Fruit fly (Drosophila melanogaster) whole organism, adult: Measurements from ENCODE around the gene Rhp.

Experiments
- CG11617 ChIP-seq: fragments of 200-800 bp; sonication (Bioruptor generic); optimal IDR thresholded peaks from 2 replicates; lab custom pipeline; 2017; ENCODE audit warnings: mild to moderate bottlenecking, missing biosample characterization, missing genetic modification reagents, missing genetic modification characterization
- CG12768 ChIP-seq: fragments of 200-800 bp; sonication (Bioruptor generic); optimal IDR thresholded peaks from 2 replicates; lab custom pipeline; 2017; ENCODE audit warnings: missing biosample characterization, missing genetic modification characterization, mild to moderate bottlenecking, moderate library complexity, missing genetic modification reagents
- CG14711 ChIP-seq: fragments of 200-800 bp; sonication (Bioruptor generic); optimal IDR thresholded peaks from 2 replicates; lab custom pipeline; 2018; ENCODE audit warnings: missing biosample characterization, mild to moderate bottlenecking, missing genetic modification characterization, moderate library complexity
- CG1620 ChIP-seq: fragments of 200-800 bp; sonication (Bioruptor generic); optimal IDR thresholded peaks from 2 replicates; lab custom pipeline; 2016; ENCODE audit warnings: missing biosample characterization, missing genetic modification characterization
- CG33017 ChIP-seq: fragments of 200-800 bp; sonication (Bioruptor generic); optimal IDR thresholded peaks from 2 replicates; lab custom pipeline; 2018; ENCODE audit warnings: missing biosample characterization, mild to moderate bottlenecking, missing genetic modification characterization, moderate library complexity
- CG5204 ChIP-seq: fragments of 200-800 bp; sonication (Bioruptor generic); optimal IDR thresholded peaks from 2 replicates; lab custom pipeline; 2016; ENCODE audit warnings: missing biosample characterization, missing genetic modification characterization
- CG7045 ChIP-seq: fragments of 200-800 bp; sonication (Bioruptor generic); optimal IDR thresholded peaks from 2 replicates; lab custom pipeline; 2017; ENCODE audit warnings: missing biosample characterization, mild to moderate bottlenecking, missing genetic modification characterization
- CG7101 ChIP-seq: fragments of 200-800 bp; sonication (Bioruptor generic); optimal IDR thresholded peaks from 2 replicates; lab custom pipeline; 2018; ENCODE audit warnings: missing biosample characterization, mild to moderate bottlenecking, missing genetic modification characterization, moderate library complexity
- Clk ChIP-seq: fragments of 200-800 bp; sonication (Bioruptor generic); optimal IDR thresholded peaks from 2 replicates; lab custom pipeline; 2017; ENCODE audit warnings: missing biosample characterization, missing genetic modification characterization
- Crg-1 ChIP-seq: fragments of 200-800 bp; sonication (Bioruptor generic); optimal IDR thresholded peaks from 2 replicates; lab custom pipeline; 2016; ENCODE audit warnings: missing biosample characterization, missing genetic modification characterization
- Hr96 ChIP-seq: fragments of 200-800 bp; sonication (Bioruptor generic); optimal IDR thresholded peaks from 2 replicates; lab custom pipeline; 2016; ENCODE audit warnings: missing biosample characterization, missing genetic modification characterization
- Mnt ChIP-seq: fragments of 200-800 bp; sonication (Bioruptor generic); optimal IDR thresholded peaks from 2 replicates; lab custom pipeline; 2016; ENCODE audit warnings: missing biosample characterization, mild to moderate bottlenecking, missing genetic modification characterization
- bab1 ChIP-seq: fragments of 200-800 bp; sonication (Bioruptor generic); optimal IDR thresholded peaks from 3 replicates; lab custom pipeline; 2019; ENCODE audit warnings: missing biosample characterization, mild to moderate bottlenecking, missing genetic modification characterization, moderate library complexity
- cic ChIP-seq: fragments of 200-800 bp; sonication (Bioruptor generic); optimal IDR thresholded peaks from 2 replicates; lab custom pipeline; 2017; ENCODE audit warnings: missing biosample characterization, mild to moderate bottlenecking, missing genetic modification characterization, moderate library complexity
- cnc ChIP-seq, 2 experiments: fragments of >200 bp; optimal IDR thresholded peaks; 2 replicates each; lab custom pipeline; 2017
- kay ChIP-seq: fragments of 200-800 bp; sonication (Bioruptor generic); peaks from one replicate; lab custom pipeline; 2016; ENCODE audit warnings: missing biosample characterization, missing genetic modification characterization, borderline replicate concordance
- ovo ChIP-seq: fragments of 200-800 bp; sonication (Bioruptor generic); optimal IDR thresholded peaks from 2 replicates; lab custom pipeline; 2016; ENCODE audit warnings: missing biosample characterization, missing genetic modification characterization
- pad ChIP-seq: fragments of 200-800 bp; sonication (Bioruptor generic); optimal IDR thresholded peaks from 3 replicates; lab custom pipeline; 2017; ENCODE audit warnings: missing biosample characterization, missing genetic modification characterization, mild to moderate bottlenecking, moderate library complexity, missing genetic modification reagents
- tj ChIP-seq: fragments of 200-800 bp; sonication (Bioruptor generic); optimal IDR thresholded peaks from 3 replicates; lab custom pipeline; 2017; ENCODE audit warnings: missing biosample characterization, mild to moderate bottlenecking, missing genetic modification characterization, moderate library complexity
- toe ChIP-seq: fragments of 200-800 bp; sonication (Bioruptor generic); optimal IDR thresholded peaks from 2 replicates; lab custom pipeline; 2016; ENCODE audit warnings: missing biosample characterization, missing genetic modification characterization

Rhp gene

DNA sequence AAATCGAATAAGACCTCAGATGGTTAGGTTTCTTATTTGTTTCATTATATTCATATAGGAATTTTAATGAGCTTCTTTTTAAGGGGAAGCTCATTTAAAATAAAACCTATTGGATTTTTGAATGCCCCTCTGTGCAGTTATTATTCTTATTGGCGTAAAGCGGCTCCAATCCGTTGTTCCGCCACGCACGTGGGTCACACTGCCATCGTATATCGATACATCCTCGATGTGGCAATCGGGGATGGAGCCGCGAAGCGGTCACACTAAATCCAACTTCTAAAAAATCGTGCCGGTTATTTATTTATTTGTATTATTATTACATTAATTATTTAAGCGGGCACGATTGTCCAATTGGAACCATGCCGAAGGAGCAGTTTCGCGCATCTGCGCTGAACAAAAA lies 26.0 kb upstream of the Rhp start, which contains the start of gene Polr3A:
Gene Polr3A, plus strand, starts transcription at position 234 of the 400 bp plus-strand sequence.
- no peak for TF ChIP-seq CG7045 (GFP tag; lab: Kevin White, UChicago)
- no peak for TF ChIP-seq pad
- TF ChIP-seq bab1 = peak; percentile 48
- no peak for TF ChIP-seq CG5204 (GFP tag; lab: Kevin White, UChicago)
- no peak for TF ChIP-seq tj (GFP tag; lab: Kevin White, UChicago)
- TF ChIP-seq Mnt (GFP tag; lab: Kevin White, UChicago) = peak; percentile 92
- TF ChIP-seq kay (GFP tag; lab: Kevin White, UChicago) = no peak
- TF ChIP-seq ovo (GFP tag; lab: Kevin White, UChicago) = no peak
- TF ChIP-seq cnc (optimal IDR thresholded peaks at IDR 0.05; lab: Kevin White, UChicago) = no peak
- TF ChIP-seq Hr96 (GFP tag; lab: Kevin White, UChicago) = no peak
- no peak for TF ChIP-seq toe (GFP tag; lab: Kevin White, UChicago)

DNA sequence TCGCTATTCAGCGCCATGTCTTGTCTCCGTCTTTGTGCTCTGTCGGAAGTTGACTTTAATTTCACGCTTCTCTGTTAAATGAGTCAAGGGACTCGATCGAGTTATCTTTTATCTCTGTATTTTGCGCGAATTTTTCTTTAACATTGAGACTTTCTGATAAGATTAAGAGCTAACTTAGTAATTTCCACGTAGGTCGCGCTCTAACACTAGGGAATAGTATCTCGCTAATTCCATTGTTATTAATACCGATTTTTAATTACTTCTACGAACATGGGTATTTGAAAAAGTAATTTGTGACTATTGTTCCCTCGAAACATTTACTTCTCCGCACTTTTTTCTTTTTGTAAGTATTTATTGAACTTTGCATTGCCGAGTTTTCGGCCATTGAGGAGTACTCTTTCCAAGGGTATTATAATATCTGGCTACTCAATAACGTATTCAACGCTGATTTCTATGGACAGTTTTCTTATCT lies 22.3 kb upstream of the Rhp start, which contains the start of gene CG8952:
Gene CG8952, minus strand, starts transcription at position 51 of the 472 bp plus-strand sequence.
- TF ChIP-seq cic (no peak), kay (GFP tag; lab: Kevin White, UChicago) (peak; percentile 50)

DNA sequence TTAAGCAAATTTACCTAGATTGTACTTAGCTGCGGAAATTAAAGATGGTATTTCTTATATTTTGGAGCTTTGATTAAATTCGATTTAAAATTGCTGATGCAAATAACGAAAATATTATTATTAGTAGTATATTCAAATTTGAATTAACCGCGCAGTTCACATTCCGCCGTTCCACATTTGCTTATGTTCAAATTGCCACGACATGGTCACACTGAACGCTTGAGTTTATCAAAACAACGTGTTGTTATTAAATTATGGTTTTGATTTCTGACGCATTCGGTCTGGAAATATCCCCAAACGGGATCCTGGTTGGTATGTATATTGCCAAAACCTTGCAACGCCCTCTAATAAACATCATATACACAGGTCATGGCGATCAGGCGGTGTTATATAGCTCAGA lies 19.2 kb upstream of the Rhp start, which contains the start of gene CG33172:
Gene CG33172, plus strand, starts transcription at position 208 of the 400 bp plus-strand sequence.
- TF ChIP-seq toe (GFP tag; lab: Kevin White, UChicago) = no peak
- no peak for TF ChIP-seq CG12768 (GFP tag; lab: Kevin White, UChicago)
- TF ChIP-seq Mnt (GFP tag; lab: Kevin White, UChicago) = no peak
- TF ChIP-seq ovo (GFP tag; lab: Kevin White, UChicago) = no peak
- TF ChIP-seq CG11617 (GFP tag; lab: Kevin White, UChicago) = no peak
- TF ChIP-seq Crg-1 (GFP tag; lab: Kevin White, UChicago) = no peak

DNA sequence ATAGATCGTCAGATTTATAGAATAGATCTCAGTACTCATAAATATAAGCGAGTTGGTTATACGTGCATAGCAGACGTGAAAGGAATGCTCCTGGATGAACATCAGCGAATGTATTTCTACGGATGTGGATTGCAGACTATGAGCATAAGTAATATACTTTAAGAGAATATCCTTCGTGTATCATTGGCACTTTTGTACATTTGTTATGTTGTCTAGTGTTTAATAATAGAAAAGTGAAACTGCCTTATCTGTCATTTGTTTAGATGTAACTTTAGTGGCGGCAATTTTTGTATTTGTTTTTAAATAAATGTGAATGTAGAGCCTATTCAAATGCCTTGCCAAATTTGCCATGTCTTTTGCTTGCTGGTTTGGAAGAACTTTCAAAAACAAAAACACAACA lies 16.0 kb upstream of the Rhp start, which contains the start of gene CG43672:
Gene CG43672, plus strand, starts transcription at position 301 of the 400 bp plus-strand sequence.
- TF ChIP-seq CG7101 (tag; lab: Kevin White, UChicago) (no peak), CG7045 (GFP tag; lab: Kevin White, UChicago) (no peak), pad (no peak), toe (GFP tag; lab: Kevin White, UChicago) (no peak), cnc (optimal IDR thresholded peaks at IDR 0.05; lab: Kevin White, UChicago) (no peak), ovo (GFP tag; lab: Kevin White, UChicago) (no peak), Clk (GFP tag; lab: Kevin White, UChicago) (no peak), Mnt (GFP tag; lab: Kevin White, UChicago) (no peak), kay (GFP tag; lab: Kevin White, UChicago) (no peak), CG12768 (GFP tag; lab: Kevin White, UChicago) (no peak), CG1620 (GFP tag; lab: Kevin White, UChicago) (no peak), CG5204 (GFP tag; lab: Kevin White, UChicago) (no peak), CG14711 (no peak), CG11617 (GFP tag; lab: Kevin White, UChicago) (no peak), Hr96 (GFP tag; lab: Kevin White, UChicago) (no peak), Crg-1 (GFP tag; lab: Kevin White, UChicago) (no peak), bab1 (no peak), CG33017 (tag; lab: Kevin White, UChicago) (no peak), cic (no peak), tj (GFP tag; lab: Kevin White, UChicago) (no peak)

DNA sequence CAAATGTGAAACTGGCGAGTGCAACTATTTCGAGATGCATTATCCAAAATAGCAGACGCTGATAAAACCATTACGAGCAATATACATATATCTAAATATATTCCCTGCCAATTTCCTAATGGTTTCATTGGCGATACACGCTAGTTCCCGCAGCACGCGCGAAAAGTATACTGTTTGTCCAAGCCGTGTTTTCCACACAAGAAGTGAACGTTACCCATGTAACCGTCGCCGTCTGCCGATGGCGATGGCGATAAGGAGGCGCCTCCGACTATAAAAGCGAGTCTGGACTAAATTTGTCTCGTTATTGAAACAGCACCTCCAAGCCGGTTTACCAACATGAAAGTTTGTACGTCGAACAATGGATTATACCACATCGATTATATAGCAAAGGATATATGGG lies 9.9 kb upstream of the Rhp start, which contains the start of gene CG43673:
Gene CG43673, plus strand, starts transcription at position 301 of the 400 bp plus-strand sequence.
- TF ChIP-seq CG11617 (GFP tag; lab: Kevin White, UChicago) (no peak), CG12768 (GFP tag; lab: Kevin White, UChicago) (no peak), Crg-1 (GFP tag; lab: Kevin White, UChicago) (no peak), Mnt (GFP tag; lab: Kevin White, UChicago) (no peak), CG7101 (tag; lab: Kevin White, UChicago) (no peak), CG33017 (tag; lab: Kevin White, UChicago) (no peak), cnc (optimal IDR thresholded peaks at IDR 0.05; lab: Kevin White, UChicago) (no peak), CG7045 (GFP tag; lab: Kevin White, UChicago) (no peak), CG14711 (no peak), bab1 (no peak), kay (GFP tag; lab: Kevin White, UChicago) (no peak), Hr96 (GFP tag; lab: Kevin White, UChicago) (no peak), tj (GFP tag; lab: Kevin White, UChicago) (no peak), cic (no peak), CG1620 (GFP tag; lab: Kevin White, UChicago) (no peak), Clk (GFP tag; lab: Kevin White, UChicago) (no peak), pad (no peak), toe (GFP tag; lab: Kevin White, UChicago) (no peak), CG5204 (GFP tag; lab: Kevin White, UChicago) (no peak), ovo (GFP tag; lab: Kevin White, UChicago) (no peak)

DNA sequence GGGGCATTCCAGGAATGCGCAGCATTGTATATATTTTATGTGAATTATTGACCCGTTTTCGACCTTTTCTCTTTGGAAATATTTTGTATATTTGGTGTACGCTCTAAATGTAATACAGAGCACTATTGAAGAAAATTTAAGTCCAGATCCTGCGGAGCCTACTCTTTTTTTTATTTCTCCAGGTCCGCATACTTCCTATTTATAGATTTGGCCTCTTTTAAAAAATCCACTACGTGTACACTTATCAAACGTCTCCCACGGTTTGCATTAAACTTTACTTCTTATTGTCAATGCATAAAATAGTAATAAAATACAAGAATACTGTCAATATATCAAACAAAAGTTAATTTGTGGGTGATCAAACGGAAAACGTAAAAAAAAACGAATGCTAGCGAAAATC lies 5.1 kb upstream of the Rhp start, which contains the start of gene Efhc1.1:
Gene Efhc1.1, minus strand, starts transcription at position 101 of the 400 bp plus-strand sequence.
- TF ChIP-seq cic (no peak), CG33017 (tag; lab: Kevin White, UChicago) (no peak), CG5204 (GFP tag; lab: Kevin White, UChicago) (no peak), pad (no peak), CG7045 (GFP tag; lab: Kevin White, UChicago) (no peak), Mnt (GFP tag; lab: Kevin White, UChicago) (no peak), kay (GFP tag; lab: Kevin White, UChicago) (no peak), CG14711 (no peak), Crg-1 (GFP tag; lab: Kevin White, UChicago) (no peak), Hr96 (GFP tag; lab: Kevin White, UChicago) (no peak), CG1620 (GFP tag; lab: Kevin White, UChicago) (no peak), bab1 (no peak), toe (GFP tag; lab: Kevin White, UChicago) (no peak), CG11617 (GFP tag; lab: Kevin White, UChicago) (no peak)
